Worm (Caenorhabditis elegans) whole organism, L3 larva: ENCODE data around the gene rabs-5.

Experiments
- aly-2 ChIP-seq: fragments of 150-350 bp; optimal IDR thresholded peaks from 2 replicates; lab custom pipeline; 2014; ENCODE audit warnings: missing biosample characterization, missing genetic modification characterization
- ama-1 ChIP-seq: fragments of 150-350 bp; optimal IDR thresholded peaks from 2 replicates; lab custom pipeline; 2018
- lin-15B ChIP-seq: fragments of 150-350 bp; optimal IDR thresholded peaks from 2 replicates; lab custom pipeline; 2014; ENCODE audit warnings: missing biosample characterization, missing genetic modification characterization
- lin-39 ChIP-seq: fragments of 150-350 bp; optimal IDR thresholded peaks from 2 replicates; lab custom pipeline; 2018; ENCODE audit warnings: missing biosample characterization, missing genetic modification reagents, missing genetic modification characterization
- nhr-76 ChIP-seq: fragments of 150-350 bp; sonication (generic microtip); optimal IDR thresholded peaks from 5 replicates; lab custom pipeline; 2014; ENCODE audit warnings: missing biosample characterization, missing genetic modification characterization
- pha-4 ChIP-seq: fragments of 150-350 bp; optimal IDR thresholded peaks from 2 replicates; lab custom pipeline; 2014; ENCODE audit warnings: missing biosample characterization, missing genetic modification reagents, missing genetic modification characterization
- ztf-4 ChIP-seq: fragments of 150-350 bp; optimal IDR thresholded peaks from 2 replicates; lab custom pipeline; 2014; ENCODE audit warnings: missing biosample characterization, missing genetic modification characterization

DNA sequence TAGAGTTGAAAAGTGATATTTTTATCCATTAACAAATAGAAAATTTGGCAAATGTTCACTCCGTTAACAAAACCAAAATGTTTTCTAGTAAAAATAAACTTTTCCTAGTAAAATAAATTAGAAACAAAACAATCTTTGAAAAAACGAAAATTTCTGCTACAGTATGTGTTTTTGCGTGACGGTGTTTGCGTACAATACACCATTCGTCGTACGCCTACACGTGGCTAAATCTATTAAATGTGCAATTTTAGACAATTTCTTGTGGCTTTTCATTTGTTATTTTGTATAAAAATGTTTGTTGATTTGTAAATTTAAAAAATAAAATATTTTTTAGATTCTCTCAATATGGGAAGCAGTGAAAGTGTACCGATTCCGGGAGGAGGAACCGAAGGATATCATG lies 5.8 kb upstream of the rabs-5 start, which contains the start of gene Y42H9AR.1:
- TF ChIP-seq lin-39 = no peak
- no peak for TF ChIP-seq lin-15B (tag; lab: Kevin White, UChicago)
- no peak for TF ChIP-seq aly-2 (tag; lab: Kevin White, UChicago)
- no peak for TF ChIP-seq nhr-76 (tag; lab: Kevin White, UChicago)
- TF ChIP-seq ama-1 (lab: Kevin White, UChicago) = no peak
- no peak for TF ChIP-seq pha-4 (tag; lab: Kevin White, UChicago)
- no peak for TF ChIP-seq ztf-4
